Worm (Caenorhabditis elegans) whole organism, L2 larva: ENCODE data around the gene oac-24.

Experiments used
- ama-1 ChIP-seq: fragments of 150-350 bp; optimal IDR thresholded peaks from 2 replicates; lab custom pipeline; 2018; ENCODE audit warnings: inconsistent platforms
- nhr-11 ChIP-seq: fragments of 150-350 bp; optimal IDR thresholded peaks from 2 replicates; lab custom pipeline; 2014; ENCODE audit warnings: missing biosample characterization, missing genetic modification characterization
- nhr-23 ChIP-seq: fragments of 150-350 bp; optimal IDR thresholded peaks from 2 replicates; lab custom pipeline; 2014; ENCODE audit warnings: missing biosample characterization, missing genetic modification reagents, missing genetic modification characterization

ce11 chrV:4755308-4756029 lies 44.9 kb downstream of the oac-24 start, which contains the start of gene pgl-3:
- no peak for TF ChIP-seq nhr-23 (tag; lab: Kevin White, UChicago)
- no peak for TF ChIP-seq nhr-11 (tag; lab: Kevin White, UChicago)
- TF ChIP-seq ama-1 (lab: Kevin White, UChicago): no peak
